Worm (Caenorhabditis elegans): ENCODE results near the gene smap-1.
A peak's percentile ranks its signal among the peaks of the same experiment; 100 is the strongest.
"Not testable (repeated sequence)": the region's sequence is repeated elsewhere in the genome, so short reads cannot be mapped to it uniquely, and the experiment has no call there.

Gene smap-1

ce11 chrIII:10750043-10750442, 10.5 kb upstream of the smap-1 start, which contains the start of gene enu-3.6:
enu-3.6 (plus strand) TSS chrIII:10750434.
- TF ChIP-seq ref-2, ceh-31, F13H6.1 (tag; optimal IDR thresholded peaks at IDR 0.05): not testable (repeated sequence)

ce11 chrIII:10747620-10748479, 8.3 kb upstream of the smap-1 start, which contains the start of the genes ran-1 and dkc-1:
ran-1 (minus strand) TSS chrIII:10747728.
dkc-1 (plus strand) TSS chrIII:10748429.
- no peak for TF ChIP-seq hlh-8 (tag; optimal IDR thresholded peaks at IDR 0.05)
- TF ChIP-seq sdc-2 (tag; optimal IDR thresholded peaks at IDR 0.05): no peak
- no peak for TF ChIP-seq pag-3 (tag; optimal IDR thresholded peaks at IDR 0.05; ENCODE audit: borderline replicate concordance)
- no peak for TF ChIP-seq ceh-9 (tag; optimal IDR thresholded peaks at IDR 0.05)
- peak; percentile 54 for TF ChIP-seq ceh-18 (tag; optimal IDR thresholded peaks at IDR 0.05)
- TF ChIP-seq pax-1 (tag; optimal IDR thresholded peaks at IDR 0.05): no peak
- TF ChIP-seq ttx-3 (tag; optimal IDR thresholded peaks at IDR 0.05): no peak
- TF ChIP-seq T23F11.4 (GFP tag; optimal IDR thresholded peaks at IDR 0.05): no peak
- TF ChIP-seq sox-2 (GFP tag; IDR thresholded peaks at IDR 0.05): no peak
- TF ChIP-seq gmeb-2 (tag; optimal IDR thresholded peaks at IDR 0.05): no peak
- TF ChIP-seq ceh-22 (tag; optimal IDR thresholded peaks at IDR 0.05): no peak
- TF ChIP-seq K02D7.2 (tag; optimal IDR thresholded peaks at IDR 0.05): no peak
- TF ChIP-seq hlh-30 (tag; optimal IDR thresholded peaks at IDR 0.05; ENCODE audit: insufficient read depth): peak; percentile 49
- TF ChIP-seq fkh-6 (tag; optimal IDR thresholded peaks at IDR 0.05): no peak
- no peak for TF ChIP-seq lin-11 (tag; optimal IDR thresholded peaks at IDR 0.05)
- peak; percentile 49 for TF ChIP-seq ceh-31 (tag; optimal IDR thresholded peaks at IDR 0.05)
- TF ChIP-seq npax-4 (tag; optimal IDR thresholded peaks at IDR 0.05): no peak
- TF ChIP-seq ahr-1 (tag; optimal IDR thresholded peaks at IDR 0.05): no peak
- TF ChIP-seq ets-4 (tag; optimal IDR thresholded peaks at IDR 0.05): no peak
- no peak for TF ChIP-seq tbx-7 (tag; optimal IDR thresholded peaks at IDR 0.05)
- no peak for TF ChIP-seq ceh-24 (tag; optimal IDR thresholded peaks at IDR 0.05)
- peak; percentile 49 for TF ChIP-seq dve-1 (tag; optimal IDR thresholded peaks at IDR 0.05)
- TF ChIP-seq ref-2 (tag; optimal IDR thresholded peaks at IDR 0.05): no peak
- no peak for TF ChIP-seq ceh-45 (GFP tag; IDR thresholded peaks at IDR 0.05)
- peak; percentile 2 for TF ChIP-seq rnt-1 (tag; optimal IDR thresholded peaks at IDR 0.05)
- TF ChIP-seq C08G9.2 (tag; optimal IDR thresholded peaks at IDR 0.05): no peak
- TF ChIP-seq unc-55 (GFP tag; optimal IDR thresholded peaks at IDR 0.05): peak; percentile 78
- no peak for TF ChIP-seq unc-3 (GFP tag; conservative IDR thresholded peaks at IDR 0.05)
- TF ChIP-seq unc-3 (tag; optimal IDR thresholded peaks at IDR 0.05): no peak
- TF ChIP-seq lim-6 (tag; optimal IDR thresholded peaks at IDR 0.05): no peak
- no peak for TF ChIP-seq nhr-11 (tag; optimal IDR thresholded peaks at IDR 0.05)
- TF ChIP-seq pqm-1 (tag; optimal IDR thresholded peaks at IDR 0.05): no peak
- TF ChIP-seq che-1 (tag; optimal IDR thresholded peaks at IDR 0.05): no peak
- TF ChIP-seq dmd-4 (tag; optimal IDR thresholded peaks at IDR 0.05; ENCODE audit: borderline replicate concordance): no peak
- TF ChIP-seq fax-1 (tag; optimal IDR thresholded peaks at IDR 0.05): no peak
- TF ChIP-seq hlh-15 (tag; optimal IDR thresholded peaks at IDR 0.05): no peak
- TF ChIP-seq pat-9 (tag; optimal IDR thresholded peaks at IDR 0.05): no peak
- peak; percentile 18 for TF ChIP-seq elt-2 (tag; optimal IDR thresholded peaks at IDR 0.05)
- TF ChIP-seq madf-2 (tag; optimal IDR thresholded peaks at IDR 0.05): no peak
- TF ChIP-seq sox-4 (tag; optimal IDR thresholded peaks at IDR 0.05): no peak
- TF ChIP-seq fkh-10 (GFP tag; optimal IDR thresholded peaks at IDR 0.05): no peak
- no peak for TF ChIP-seq ceh-6 (GFP tag; optimal IDR thresholded peaks at IDR 0.05)
- TF ChIP-seq K09A11.1 (tag; optimal IDR thresholded peaks at IDR 0.05; ENCODE audit: insufficient read depth): no peak
- TF ChIP-seq nhr-232 (tag; optimal IDR thresholded peaks at IDR 0.05): no peak
- no peak for TF ChIP-seq pha-2 (tag; optimal IDR thresholded peaks at IDR 0.05)
- peak; percentile 9 for TF ChIP-seq tbx-2 (tag; optimal IDR thresholded peaks at IDR 0.05)
- no peak for TF ChIP-seq Y22D7AL.16 (tag; optimal IDR thresholded peaks at IDR 0.05)
- TF ChIP-seq C38D4.7 (GFP tag; optimal IDR thresholded peaks at IDR 0.05): no peak
